Fruit fly (Drosophila melanogaster): ENCODE results near the gene CG17364.

DNA sequence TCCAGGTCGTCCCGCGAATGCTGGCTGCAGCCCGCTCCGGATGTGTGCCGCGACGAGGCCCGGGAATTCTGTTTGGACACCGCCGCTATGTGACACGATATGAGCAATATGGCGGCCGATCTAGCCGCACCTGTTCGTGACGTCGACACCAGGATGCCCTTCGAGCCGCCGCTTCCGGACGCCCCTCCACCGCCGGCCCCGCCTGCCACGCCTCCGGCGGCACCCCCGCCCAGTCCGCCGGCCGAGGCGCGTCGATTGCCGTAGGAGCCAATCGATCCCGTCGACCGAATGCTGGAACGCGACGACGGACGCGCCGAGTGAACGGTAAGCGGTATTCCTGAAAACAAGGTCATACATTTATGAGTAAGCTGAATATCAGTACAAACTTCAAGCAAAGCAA lies 10.7 kb downstream of the CG17364 start:
- TF ChIP-seq CG8159 (tag; optimal IDR thresholded peaks at IDR 0.05) = no peak
- TF ChIP-seq CG34367 (tag; optimal IDR thresholded peaks at IDR 0.05) = no peak
- no peak for TF ChIP-seq Ets98B (GFP tag; IDR thresholded peaks at IDR 0.05)
- no peak for TF ChIP-seq Snoo (tag; optimal IDR thresholded peaks at IDR 0.05)
